Worm (Caenorhabditis elegans) whole organism, young adult: Measurements from ENCODE around the gene eat-6.

Experiments
- B0035.1 ChIP-seq: sonication (generic microtip); optimal IDR thresholded peaks from 2 replicates; lab custom pipeline; 2016; ENCODE audit warnings: missing genetic modification characterization, mild to moderate bottlenecking, missing compliant biosample characterization, missing genotype, missing genetic modification reagents
- F10E7.11 ChIP-seq: sonication (generic microtip); optimal IDR thresholded peaks from 2 replicates; lab custom pipeline; 2017; ENCODE audit warnings: mild to moderate bottlenecking, missing genetic modification characterization, moderate library complexity, missing compliant biosample characterization
- F22D6.2 ChIP-seq: sonication (generic microtip); optimal IDR thresholded peaks from 2 replicates; lab custom pipeline; 2016; ENCODE audit warnings: mild to moderate bottlenecking, missing genetic modification characterization, missing compliant biosample characterization
- F49E8.2 ChIP-seq: sonication (generic microtip); optimal IDR thresholded peaks from 3 replicates; lab custom pipeline; 2017; ENCODE audit warnings: missing genetic modification characterization, mild to moderate bottlenecking, missing compliant biosample characterization, antibody characterized with exemption, moderate library complexity; ENCODE audit not compliant: insufficient read depth
- T26A5.8 ChIP-seq: sonication (generic microtip); optimal IDR thresholded peaks from 2 replicates; lab custom pipeline; 2016; ENCODE audit warnings: missing genetic modification characterization, missing compliant biosample characterization
- Y53G8AR.9 ChIP-seq: fragments of 200-800 bp; sonication (Bioruptor generic); conservative IDR thresholded peaks from 2 replicates; pipeline ENCODE4 v1.3.6; 2022; ENCODE audit warnings: missing genetic modification reagents, missing genetic modification characterization, missing compliant biosample characterization
- akir-1 ChIP-seq: fragments of 200-800 bp; sonication (Bioruptor generic); optimal IDR thresholded peaks from 2 replicates; lab custom pipeline; 2018; ENCODE audit warnings: mild to moderate bottlenecking, missing genetic modification characterization, moderate library complexity, missing compliant biosample characterization
- bed-2 ChIP-seq: fragments of 200-800 bp; sonication (Bioruptor generic); IDR thresholded peaks from 2 replicates; pipeline ENCODE4 v1.3.6; 2022; ENCODE audit warnings: missing genetic modification reagents, missing genetic modification characterization, missing compliant biosample characterization
- cebp-2 ChIP-seq: fragments of 200-800 bp; sonication (Bioruptor generic); IDR thresholded peaks from 2 replicates; pipeline ENCODE4 v1.3.6; 2022; ENCODE audit warnings: missing genetic modification characterization, missing compliant biosample characterization
- ceh-100 ChIP-seq: fragments of 200-800 bp; sonication (Bioruptor generic); IDR thresholded peaks from 2 replicates; pipeline ENCODE4 v1.3.6; 2022; ENCODE audit warnings: missing genetic modification reagents, missing genetic modification characterization, missing compliant biosample characterization
- ceh-27 ChIP-seq: fragments of 200-800 bp; sonication (Bioruptor generic); optimal IDR thresholded peaks from 2 replicates; lab custom pipeline; 2018; ENCODE audit warnings: mild to moderate bottlenecking, missing genetic modification characterization, moderate library complexity, missing compliant biosample characterization
- ceh-58 ChIP-seq: fragments of 200-800 bp; sonication (Bioruptor generic); IDR thresholded peaks from 2 replicates; pipeline ENCODE4 v1.3.6; 2022; ENCODE audit warnings: missing genetic modification characterization, missing compliant biosample characterization
- ceh-91 ChIP-seq: fragments of 200-800 bp; sonication (Bioruptor generic); IDR thresholded peaks from 2 replicates; pipeline ENCODE4 v1.3.6; 2022; ENCODE audit warnings: missing genetic modification reagents, missing genetic modification characterization, missing compliant biosample characterization
- chd-7 ChIP-seq: sonication (generic microtip); optimal IDR thresholded peaks from 2 replicates; lab custom pipeline; 2016; ENCODE audit warnings: mild to moderate bottlenecking, missing genetic modification characterization, moderate library complexity, missing compliant biosample characterization
- die-1 ChIP-seq: sonication (generic microtip); optimal IDR thresholded peaks from 2 replicates; lab custom pipeline; 2016; ENCODE audit warnings: missing genotype, mild to moderate bottlenecking, missing genetic modification characterization, missing compliant biosample characterization
- dpff-1 ChIP-seq: sonication (generic microtip); optimal IDR thresholded peaks from 2 replicates; lab custom pipeline; 2017; ENCODE audit warnings: mild to moderate bottlenecking, missing genetic modification characterization, missing compliant biosample characterization
- dpl-1 ChIP-seq: fragments of 150-350 bp; optimal IDR thresholded peaks from 2 replicates; lab custom pipeline; 2014; ENCODE audit warnings: missing biosample characterization, missing genetic modification reagents, missing genetic modification characterization
- efl-1 ChIP-seq: fragments of 150-350 bp; optimal IDR thresholded peaks from 2 replicates; lab custom pipeline; 2014; ENCODE audit warnings: missing biosample characterization, missing genetic modification reagents, missing genetic modification characterization
- egl-44 ChIP-seq: fragments of 200-800 bp; sonication (Bioruptor generic); IDR thresholded peaks from 2 replicates; pipeline ENCODE4 v1.3.6; 2022; ENCODE audit warnings: missing genetic modification reagents, missing genetic modification characterization, missing compliant biosample characterization
- gei-17 ChIP-seq: fragments of 200-800 bp; sonication (Bioruptor generic); optimal IDR thresholded peaks from 2 replicates; lab custom pipeline; 2018; ENCODE audit warnings: mild to moderate bottlenecking, missing genetic modification characterization, missing compliant biosample characterization
- him-1 ChIP-seq: sonication (generic microtip); optimal IDR thresholded peaks from 2 replicates; lab custom pipeline; 2016; ENCODE audit warnings: missing genotype, missing genetic modification reagents, missing genetic modification characterization, missing compliant biosample characterization
- hlh-26 ChIP-seq: fragments of 200-800 bp; sonication (Bioruptor generic); conservative IDR thresholded peaks from 2 replicates; pipeline ENCODE4 v1.3.6; 2022; ENCODE audit warnings: missing genetic modification reagents, missing genetic modification characterization, missing compliant biosample characterization
- hrde-1 ChIP-seq: sonication (generic microtip); optimal IDR thresholded peaks from 2 replicates; lab custom pipeline; 2016; ENCODE audit warnings: missing genetic modification characterization, mild to moderate bottlenecking, missing compliant biosample characterization, moderate library complexity, missing genotype, missing genetic modification reagents, borderline replicate concordance
- lag-1 ChIP-seq: fragments of 200-800 bp; sonication (Bioruptor generic); IDR thresholded peaks from 2 replicates; pipeline ENCODE4 v1.3.6; 2022; ENCODE audit warnings: missing genetic modification reagents, missing genetic modification characterization, missing compliant biosample characterization
- lin-26 ChIP-seq: fragments of 200-800 bp; sonication (Bioruptor generic); IDR thresholded peaks from 2 replicates; pipeline ENCODE4 v1.3.6; 2022; ENCODE audit warnings: missing genetic modification reagents, missing genetic modification characterization, missing compliant biosample characterization
- lin-35 ChIP-seq, 3 experiments: fragments of 150-350 bp in 2 of 3; sonication (generic microtip) in 1 of 3; optimal IDR thresholded peaks; 2 replicates each; lab custom pipeline; 2014 to 2018; ENCODE audit warnings: missing biosample characterization in 3 of 3, missing genetic modification characterization in 3 of 3, missing genetic modification reagents in 3 of 3
- lin-40 ChIP-seq: sonication (generic microtip); optimal IDR thresholded peaks from 2 replicates; lab custom pipeline; 2016; ENCODE audit warnings: missing genetic modification characterization, mild to moderate bottlenecking, missing compliant biosample characterization, missing genotype, missing genetic modification reagents
- lin-54 ChIP-seq: fragments of 200-800 bp; sonication (Bioruptor generic); optimal IDR thresholded peaks from 2 replicates; lab custom pipeline; 2018; ENCODE audit warnings: mild to moderate bottlenecking, missing genetic modification characterization, missing compliant biosample characterization
- lsl-1 ChIP-seq: fragments of 200-800 bp; sonication (Bioruptor generic); optimal IDR thresholded peaks from 2 replicates; lab custom pipeline; 2018; ENCODE audit warnings: mild to moderate bottlenecking, missing genetic modification characterization, moderate library complexity, missing compliant biosample characterization
- mcd-1 ChIP-seq: fragments of 200-800 bp; sonication (Bioruptor generic); IDR thresholded peaks from 2 replicates; pipeline ENCODE4 v1.3.6; 2022; ENCODE audit warnings: missing genetic modification reagents, missing genetic modification characterization, missing compliant biosample characterization
- mes-4 ChIP-seq: sonication (generic microtip); optimal IDR thresholded peaks from 2 replicates; lab custom pipeline; 2016; ENCODE audit warnings: missing genotype, missing genetic modification characterization, missing compliant biosample characterization
- nfya-2 ChIP-seq: fragments of 200-800 bp; sonication (Bioruptor generic); IDR thresholded peaks from 2 replicates; pipeline ENCODE4 v1.3.6; 2022; ENCODE audit warnings: missing genetic modification reagents, missing genetic modification characterization, missing compliant biosample characterization
- nhr-120 ChIP-seq: fragments of 200-800 bp; sonication (Bioruptor generic); IDR thresholded peaks from 2 replicates; pipeline ENCODE4 v1.3.6; 2022; ENCODE audit warnings: missing genetic modification characterization, missing compliant biosample characterization
- pha-4 ChIP-seq: fragments of 150-350 bp; sonication (generic microtip); optimal IDR thresholded peaks from 2 replicates; lab custom pipeline; 2014; ENCODE audit warnings: missing biosample characterization, missing genetic modification reagents, missing genetic modification characterization
- rpc-1 ChIP-seq, 2 experiments: fragments of 150-350 bp in 1 of 2; sonication (generic microtip) in 1 of 2; optimal IDR thresholded peaks; 2 replicates each; lab custom pipeline; 2014 to 2018; ENCODE audit warnings: missing biosample characterization in 1 of 2, missing genetic modification characterization in 1 of 2, missing genetic modification reagents in 1 of 2, missing genotype in 1 of 2
- sea-2 ChIP-seq: fragments of 200-800 bp; sonication (Bioruptor generic); IDR thresholded peaks from 2 replicates; pipeline ENCODE4 v1.3.6; 2022; ENCODE audit warnings: missing genetic modification characterization, missing compliant biosample characterization
- snpc-1.1 ChIP-seq: sonication (generic microtip); optimal IDR thresholded peaks from 2 replicates; lab custom pipeline; 2017; ENCODE audit warnings: missing genetic modification characterization, mild to moderate bottlenecking, missing compliant biosample characterization, antibody characterized with exemption, moderate library complexity, missing genotype, missing genetic modification reagents; ENCODE audit not compliant: insufficient read depth
- tlf-1 ChIP-seq: fragments of 200-800 bp; sonication (Bioruptor generic); optimal IDR thresholded peaks from 2 replicates; lab custom pipeline; 2018; ENCODE audit warnings: mild to moderate bottlenecking, missing genetic modification characterization, missing compliant biosample characterization
- unc-130 ChIP-seq: sonication (generic microtip); optimal IDR thresholded peaks from 2 replicates; lab custom pipeline; 2016; ENCODE audit warnings: missing genetic modification reagents, missing genetic modification characterization, missing compliant biosample characterization
- unc-62 ChIP-seq: fragments of 150-350 bp; optimal IDR thresholded peaks from 2 replicates; lab custom pipeline; 2014; ENCODE audit warnings: missing biosample characterization, missing genetic modification reagents, missing genetic modification characterization
- ztf-18 ChIP-seq: sonication (generic microtip); optimal IDR thresholded peaks from 2 replicates; lab custom pipeline; 2016; ENCODE audit warnings: missing genotype, mild to moderate bottlenecking, missing genetic modification characterization, missing compliant biosample characterization
- ztf-22 ChIP-seq: fragments of 200-800 bp; sonication (Bioruptor generic); optimal IDR thresholded peaks from 2 replicates; lab custom pipeline; 2018; ENCODE audit warnings: mild to moderate bottlenecking, missing genetic modification characterization, moderate library complexity, missing compliant biosample characterization
- ztf-26 ChIP-seq: sonication (generic microtip); optimal IDR thresholded peaks from 2 replicates; lab custom pipeline; 2017; ENCODE audit warnings: missing genetic modification characterization, missing compliant biosample characterization
- ztf-3 ChIP-seq: fragments of 200-800 bp; sonication (Bioruptor generic); optimal IDR thresholded peaks from 2 replicates; lab custom pipeline; 2018; ENCODE audit warnings: mild to moderate bottlenecking, missing genetic modification characterization, missing compliant biosample characterization

eat-6 gene

DNA sequence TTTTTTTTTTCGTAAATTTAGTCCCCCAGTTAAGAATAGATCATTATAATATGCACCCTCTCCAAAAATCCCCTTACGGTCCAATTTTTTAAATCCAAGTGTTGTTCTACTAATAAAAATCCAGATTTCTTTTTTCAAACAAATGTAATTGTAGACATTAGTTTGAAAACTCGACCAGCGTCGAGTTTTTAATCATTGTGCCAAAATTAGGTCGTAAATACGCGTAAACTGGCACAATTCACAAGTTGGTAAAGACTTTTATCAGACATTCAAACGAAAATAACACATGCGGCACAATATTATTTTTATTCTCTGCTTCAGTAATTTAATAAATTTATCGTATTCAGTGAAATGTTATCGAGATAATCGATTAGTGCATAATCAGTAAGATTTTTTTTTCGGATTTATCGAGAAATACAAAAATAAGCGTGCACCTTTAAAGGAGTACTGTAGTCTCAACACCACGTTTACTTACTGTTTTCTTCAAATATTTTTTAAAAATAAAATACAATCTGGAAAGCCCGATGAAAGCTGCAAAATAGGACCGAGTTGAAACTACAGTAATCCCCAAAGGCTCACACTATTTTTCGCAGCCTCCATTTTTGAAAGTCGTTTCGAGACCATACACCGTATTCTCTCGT is 39.5 kb downstream of the eat-6 start, which contains the start of gene C34B4.4 (continued):
- TF ChIP-seq die-1 (tag; lab: Kevin White, UChicago) (no peak), F22D6.2 (tag; lab: Kevin White, UChicago) (peak; percentile 1), sea-2 (no peak), unc-62 (no peak), F10E7.11 (tag; lab: Kevin White, UChicago) (peak; percentile 58), B0035.1 (tag; lab: Kevin White, UChicago) (no peak), ztf-3 (GFP tag; lab: Kevin White, UChicago) (peak; percentile 24), efl-1 (GFP tag; lab: Kevin White, UChicago) (no peak), dpl-1 (GFP tag; lab: Kevin White, UChicago) (no peak), hrde-1 (tag; lab: Kevin White, UChicago) (no peak), ceh-91 (GFP tag; lab: Robert Waterston, UW) (no peak), chd-7 (peak; percentile 2), mcd-1 (no peak), nhr-120 (GFP tag; lab: Robert Waterston, UW) (no peak), pha-4 (no peak), him-1 (tag; lab: Kevin White, UChicago) (no peak), ceh-100 (no peak), dpff-1 (tag; lab: Kevin White, UChicago) (no peak), Y53G8AR.9 (GFP tag; lab: Robert Waterston, UW) (no peak), ceh-58 (GFP tag; lab: Robert Waterston, UW) (no peak)

ce11 chrV:13088485-13088884 is 41.3 kb downstream of the eat-6 start:
- no peak for TF ChIP-seq rpc-1 (optimal IDR thresholded peaks at IDR 0.05; lab: Kevin White, UChicago)
- TF ChIP-seq rpc-1 (tag; optimal IDR thresholded peaks at IDR 0.05; lab: Kevin White, UChicago): no peak
- no peak for TF ChIP-seq lin-26 (GFP tag; lab: Robert Waterston, UW)
- TF ChIP-seq lag-1 (GFP tag; lab: Robert Waterston, UW): no peak
- peak in 1 of 3 experiments; percentile 34 for TF ChIP-seq lin-35 (GFP tag; optimal IDR thresholded peaks at IDR 0.05; lab: Kevin White, UChicago)

DNA sequence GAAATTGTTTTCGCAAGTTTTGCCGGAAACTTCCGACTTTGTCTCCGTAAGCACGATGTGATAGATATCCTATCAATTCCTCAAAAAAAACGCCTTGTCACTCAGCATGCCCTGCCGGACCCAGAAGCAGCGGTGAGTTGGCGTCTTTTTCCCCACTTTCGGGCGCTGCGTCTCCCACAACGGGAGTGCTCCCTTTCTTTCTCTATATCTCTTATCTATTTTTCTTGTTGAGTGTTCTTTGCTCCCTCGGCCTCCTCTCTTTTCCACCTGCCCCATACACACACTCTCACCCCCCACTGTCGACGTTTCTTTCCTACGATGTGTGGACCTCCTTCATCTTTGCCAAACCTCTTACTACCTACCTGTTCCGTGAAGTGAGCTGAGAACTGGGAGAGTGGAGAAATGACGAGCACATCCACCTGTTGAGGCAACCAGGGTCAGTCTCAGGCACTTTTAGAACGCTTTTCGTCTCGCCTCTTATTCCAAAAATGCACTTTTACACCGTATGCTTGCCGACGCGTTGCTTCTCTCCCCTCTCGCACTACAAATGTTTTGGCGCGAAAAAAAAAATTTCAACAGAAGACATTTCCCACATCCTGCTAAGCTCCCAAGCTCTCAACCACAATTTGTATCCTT is 43.8 kb downstream of the eat-6 start:
- TF ChIP-seq ztf-26 (tag; lab: Kevin White, UChicago): no peak
- no peak for TF ChIP-seq snpc-1.1
- peak; percentile 56 for TF ChIP-seq tlf-1
- no peak for TF ChIP-seq lin-54 (GFP tag; lab: Kevin White, UChicago)
- TF ChIP-seq F49E8.2 (tag; lab: Kevin White, UChicago): no peak
- no peak for TF ChIP-seq akir-1
- TF ChIP-seq egl-44 (GFP tag; lab: Robert Waterston, UW): no peak
- TF ChIP-seq unc-130 (GFP tag; lab: Kevin White, UChicago): no peak
- TF ChIP-seq ztf-22: no peak
- TF ChIP-seq lsl-1 (GFP tag; lab: Kevin White, UChicago): no peak
- no peak for TF ChIP-seq rpc-1 (optimal IDR thresholded peaks at IDR 0.05; lab: Kevin White, UChicago)
- TF ChIP-seq rpc-1 (tag; optimal IDR thresholded peaks at IDR 0.05; lab: Kevin White, UChicago): no peak
- peak; percentile 7 for TF ChIP-seq ztf-18 (tag; lab: Kevin White, UChicago)
- no peak for TF ChIP-seq cebp-2 (GFP tag; lab: Robert Waterston, UW)
- TF ChIP-seq T26A5.8 (tag; lab: Kevin White, UChicago): no peak
- TF ChIP-seq mes-4 (tag; lab: Kevin White, UChicago): no peak
- TF ChIP-seq die-1 (tag; lab: Kevin White, UChicago): peak; percentile 15
- peak; percentile 32 for TF ChIP-seq ceh-27 (GFP tag; lab: Kevin White, UChicago)
- TF ChIP-seq hlh-26 (GFP tag; lab: Robert Waterston, UW): no peak
- TF ChIP-seq nfya-2 (GFP tag; lab: Robert Waterston, UW): no peak
- TF ChIP-seq hrde-1 (tag; lab: Kevin White, UChicago): no peak
- TF ChIP-seq lag-1 (GFP tag; lab: Robert Waterston, UW): no peak
- TF ChIP-seq bed-2: no peak
- TF ChIP-seq lin-40 (tag; lab: Kevin White, UChicago): no peak
- no peak for TF ChIP-seq gei-17
